Fruit fly (Drosophila melanogaster) whole organism, embryonic: ENCODE data around the gene holn1.
A peak's percentile ranks its signal among the peaks of the same experiment; 100 is the strongest.

ENCODE experiments used
- Atf3 ChIP-seq: fragments of 200-800 bp; sonication (Bioruptor generic); optimal IDR thresholded peaks from 3 replicates; lab custom pipeline; 2016; ENCODE audit warnings: missing biosample characterization, missing genetic modification characterization
- Bteb2 ChIP-seq: fragments of 200-800 bp; sonication (Bioruptor generic); optimal IDR thresholded peaks from 2 replicates; lab custom pipeline; 2016; ENCODE audit warnings: missing biosample characterization, missing genetic modification characterization
- CG10147 ChIP-seq: fragments of 200-800 bp; sonication (Bioruptor generic); optimal IDR thresholded peaks from 2 replicates; lab custom pipeline; 2019; ENCODE audit warnings: missing biosample characterization, mild to moderate bottlenecking, missing genetic modification characterization, moderate library complexity
- CG10462 ChIP-seq: fragments of 200-800 bp; sonication (Bioruptor generic); optimal IDR thresholded peaks from 2 replicates; lab custom pipeline; 2016; ENCODE audit warnings: missing biosample characterization, missing genetic modification characterization
- CG10565 ChIP-seq: fragments of 200-800 bp; sonication (Bioruptor generic); optimal IDR thresholded peaks from 3 replicates; lab custom pipeline; 2016; ENCODE audit warnings: missing biosample characterization, mild to moderate bottlenecking, missing genetic modification characterization
- CG12769 ChIP-seq: fragments of 200-800 bp; sonication (Bioruptor generic); optimal IDR thresholded peaks from 2 replicates; lab custom pipeline; 2019; ENCODE audit warnings: missing biosample characterization, mild to moderate bottlenecking, missing genetic modification characterization, moderate library complexity
- CG14014 ChIP-seq: fragments of 200-800 bp; sonication (Bioruptor generic); IDR thresholded peaks from 2 replicates; pipeline ENCODE4 v1.3.6; 2022; ENCODE audit warnings: missing biosample characterization, missing genetic modification characterization
- CG15514 ChIP-seq: fragments of 200-800 bp; sonication (Bioruptor generic); optimal IDR thresholded peaks from 3 replicates; lab custom pipeline; 2017; ENCODE audit warnings: missing biosample characterization, missing genetic modification characterization, mild to moderate bottlenecking, moderate library complexity, missing genetic modification reagents
- CG16815 ChIP-seq: fragments of 200-800 bp; sonication (Bioruptor generic); optimal IDR thresholded peaks from 3 replicates; lab custom pipeline; 2017; ENCODE audit warnings: missing biosample characterization, mild to moderate bottlenecking, missing genetic modification characterization
- CG17361 ChIP-seq: fragments of 200-800 bp; sonication (Bioruptor generic); IDR thresholded peaks from 3 replicates; pipeline ENCODE4 v1.3.6; 2022; ENCODE audit warnings: missing biosample characterization, missing genetic modification characterization
- CG17802 ChIP-seq: fragments of 200-800 bp; sonication (Bioruptor generic); optimal IDR thresholded peaks from 2 replicates; lab custom pipeline; 2018; ENCODE audit warnings: missing biosample characterization, mild to moderate bottlenecking, missing genetic modification characterization, moderate library complexity
- CG2116 ChIP-seq: fragments of 200-800 bp; sonication (Bioruptor generic); optimal IDR thresholded peaks from 3 replicates; lab custom pipeline; 2018; ENCODE audit warnings: missing biosample characterization, mild to moderate bottlenecking, missing genetic modification characterization
- CG2202 ChIP-seq: fragments of 200-800 bp; sonication (Bioruptor generic); optimal IDR thresholded peaks from 2 replicates; lab custom pipeline; 2018; ENCODE audit warnings: missing biosample characterization, mild to moderate bottlenecking, missing genetic modification characterization
- CG31224 ChIP-seq: fragments of 200-800 bp; sonication (Bioruptor generic); IDR thresholded peaks from 2 replicates; pipeline ENCODE4 v1.3.6; 2022; ENCODE audit warnings: missing biosample characterization, missing genetic modification characterization
- CG3163 ChIP-seq: fragments of 200-800 bp; sonication (Bioruptor generic); optimal IDR thresholded peaks from 3 replicates; lab custom pipeline; 2016; ENCODE audit warnings: missing biosample characterization, missing genetic modification characterization
- CG3838 ChIP-seq: fragments of 200-800 bp; sonication (Bioruptor generic); optimal IDR thresholded peaks from 3 replicates; lab custom pipeline; 2016; ENCODE audit warnings: missing biosample characterization, missing genetic modification characterization
- CG4404 ChIP-seq: fragments of 200-800 bp; sonication (Bioruptor generic); IDR thresholded peaks from 2 replicates; pipeline ENCODE4 v1.3.6; 2022; ENCODE audit warnings: missing biosample characterization, missing genetic modification characterization
- CG6854 ChIP-seq: fragments of 200-800 bp; sonication (Bioruptor generic); optimal IDR thresholded peaks from 3 replicates; lab custom pipeline; 2017; ENCODE audit warnings: missing biosample characterization, mild to moderate bottlenecking, missing genetic modification characterization
- CG7839 ChIP-seq: fragments of 200-800 bp; sonication (Bioruptor generic); optimal IDR thresholded peaks from 3 replicates; lab custom pipeline; 2018; ENCODE audit warnings: missing biosample characterization, mild to moderate bottlenecking, missing genetic modification characterization, moderate library complexity
- CG8281 ChIP-seq: fragments of 200-800 bp; sonication (Bioruptor generic); optimal IDR thresholded peaks from 2 replicates; lab custom pipeline; 2018; ENCODE audit warnings: missing biosample characterization, mild to moderate bottlenecking, missing genetic modification characterization, moderate library complexity
- Dad ChIP-seq: fragments of 200-800 bp; sonication (Bioruptor generic); optimal IDR thresholded peaks from 3 replicates; lab custom pipeline; 2016; ENCODE audit warnings: missing biosample characterization, missing genetic modification characterization
- Dp ChIP-seq: fragments of 200-800 bp; sonication (Bioruptor generic); optimal IDR thresholded peaks from 2 replicates; lab custom pipeline; 2018; ENCODE audit warnings: missing biosample characterization, mild to moderate bottlenecking, missing genetic modification characterization, moderate library complexity
- HHEX ChIP-seq: fragments of 200-800 bp; sonication (Bioruptor generic); optimal IDR thresholded peaks from 3 replicates; lab custom pipeline; 2017; ENCODE audit warnings: missing biosample characterization, mild to moderate bottlenecking, missing genetic modification characterization, missing genetic modification reagents
- Hmx ChIP-seq: fragments of 200-800 bp; sonication (Bioruptor generic); optimal IDR thresholded peaks from 2 replicates; lab custom pipeline; 2016; ENCODE audit warnings: missing biosample characterization, missing genetic modification characterization
- Hr51 ChIP-seq, 2 experiments: fragments of 200-800 bp; sonication (Bioruptor generic); optimal IDR thresholded peaks; 2 replicates in 1 of 2; 3 replicates in 1 of 2; lab custom pipeline; 2016 to 2018; ENCODE audit warnings: missing biosample characterization in 2 of 2, missing genetic modification characterization in 2 of 2, mild to moderate bottlenecking in 1 of 2, moderate library complexity in 1 of 2
- MBD-R2 ChIP-seq: fragments of 200-800 bp; sonication (Bioruptor generic); IDR thresholded peaks from 2 replicates; pipeline ENCODE4 v1.3.6; 2022; ENCODE audit warnings: missing biosample characterization, missing genetic modification characterization
- NfI ChIP-seq: fragments of 200-800 bp; sonication (Bioruptor generic); optimal IDR thresholded peaks from 3 replicates; lab custom pipeline; 2018; ENCODE audit warnings: missing biosample characterization, mild to moderate bottlenecking, missing genetic modification characterization, moderate library complexity
- Optix ChIP-seq: fragments of 200-800 bp; sonication (Bioruptor generic); IDR thresholded peaks from 3 replicates; pipeline ENCODE4 v1.3.6; 2022; ENCODE audit warnings: missing biosample characterization, missing genetic modification characterization
- Side ChIP-seq: fragments of 200-800 bp; sonication (Bioruptor generic); optimal IDR thresholded peaks from 2 replicates; lab custom pipeline; 2016; ENCODE audit warnings: missing biosample characterization, missing genetic modification characterization
- ab ChIP-seq: fragments of 200-800 bp; sonication (Bioruptor generic); optimal IDR thresholded peaks from 2 replicates; lab custom pipeline; 2016; ENCODE audit warnings: missing biosample characterization, missing genetic modification characterization
- bsh ChIP-seq, 2 experiments: fragments of 200-800 bp; sonication (Bioruptor generic); optimal IDR thresholded peaks; 2 replicates each; lab custom pipeline; 2017 to 2018; ENCODE audit warnings: mild to moderate bottlenecking in 2 of 2, missing biosample characterization in 2 of 2, missing genetic modification characterization in 2 of 2, moderate library complexity in 1 of 2
- croc ChIP-seq: fragments of 200-800 bp; sonication (Bioruptor generic); conservative IDR thresholded peaks from 3 replicates; pipeline ENCODE4 v1.3.6; 2022; ENCODE audit warnings: missing biosample characterization, missing genetic modification characterization
- cwo ChIP-seq: fragments of 200-800 bp; sonication (Bioruptor generic); optimal IDR thresholded peaks from 3 replicates; lab custom pipeline; 2017; ENCODE audit warnings: missing biosample characterization, missing genetic modification characterization, mild to moderate bottlenecking, moderate library complexity, missing genetic modification reagents
- danr ChIP-seq: fragments of 200-800 bp; sonication (Bioruptor generic); IDR thresholded peaks from 2 replicates; pipeline ENCODE4 v1.3.6; 2022; ENCODE audit warnings: missing biosample characterization, missing genetic modification characterization
- disco-r ChIP-seq: fragments of 200-800 bp; sonication (Bioruptor generic); optimal IDR thresholded peaks from 2 replicates; lab custom pipeline; 2016; ENCODE audit warnings: missing biosample characterization, missing genetic modification characterization
- exex ChIP-seq: fragments of 200-800 bp; sonication (Bioruptor generic); optimal IDR thresholded peaks from 4 replicates; lab custom pipeline; 2018; ENCODE audit warnings: missing biosample characterization, mild to moderate bottlenecking, missing genetic modification characterization, moderate library complexity
- gfzf ChIP-seq: fragments of 200-800 bp; sonication (Bioruptor generic); optimal IDR thresholded peaks from 2 replicates; lab custom pipeline; 2016; ENCODE audit warnings: missing biosample characterization, mild to moderate bottlenecking, missing genetic modification characterization, moderate library complexity
- hth ChIP-seq: fragments of >200 bp; optimal IDR thresholded peaks from 2 replicates; lab custom pipeline; 2017; ENCODE audit warnings: inconsistent platforms
- ind ChIP-seq: fragments of 200-800 bp; sonication (Bioruptor generic); optimal IDR thresholded peaks from 3 replicates; lab custom pipeline; 2016; ENCODE audit warnings: missing biosample characterization, missing genetic modification characterization
- jumu ChIP-seq: fragments of 200-800 bp; sonication (Bioruptor generic); optimal IDR thresholded peaks from 3 replicates; lab custom pipeline; 2016; ENCODE audit warnings: missing biosample characterization, missing genetic modification characterization
- knrl ChIP-seq: fragments of 200-800 bp; sonication (Bioruptor generic); IDR thresholded peaks from 3 replicates; pipeline ENCODE4 v1.3.6; 2022; ENCODE audit warnings: missing biosample characterization, missing genetic modification characterization; ENCODE audit not compliant: partially characterized antibody
- lbe ChIP-seq: fragments of 200-800 bp; sonication (Bioruptor generic); optimal IDR thresholded peaks from 2 replicates; lab custom pipeline; 2016; ENCODE audit warnings: missing biosample characterization, mild to moderate bottlenecking, missing genetic modification characterization
- lilli ChIP-seq: fragments of 200-800 bp; sonication (Bioruptor generic); optimal IDR thresholded peaks from 3 replicates; lab custom pipeline; 2016; ENCODE audit warnings: missing biosample characterization, missing genetic modification characterization
- peb ChIP-seq: fragments of 200-800 bp; sonication (Bioruptor generic); IDR thresholded peaks from 2 replicates; pipeline ENCODE4 v1.3.6; 2022; ENCODE audit warnings: missing biosample characterization, missing genetic modification characterization
- pfk ChIP-seq: fragments of 200-800 bp; sonication (Bioruptor generic); optimal IDR thresholded peaks from 2 replicates; lab custom pipeline; 2018; ENCODE audit warnings: missing biosample characterization, mild to moderate bottlenecking, missing genetic modification characterization, moderate library complexity
- sob ChIP-seq: fragments of 200-800 bp; sonication (Bioruptor generic); IDR thresholded peaks from 2 replicates; pipeline ENCODE4 v1.3.6; 2022; ENCODE audit warnings: missing biosample characterization, missing genetic modification characterization
- tin ChIP-seq: fragments of 200-800 bp; sonication (Bioruptor generic); optimal IDR thresholded peaks from 3 replicates; lab custom pipeline; 2016; ENCODE audit warnings: missing biosample characterization, missing genetic modification characterization
- unpg ChIP-seq: fragments of 200-800 bp; sonication (Bioruptor generic); optimal IDR thresholded peaks from 3 replicates; lab custom pipeline; 2018; ENCODE audit warnings: missing biosample characterization, mild to moderate bottlenecking, missing genetic modification characterization, moderate library complexity
- vvl ChIP-seq: fragments of 200-800 bp; sonication (Bioruptor generic); IDR thresholded peaks from 2 replicates; pipeline ENCODE4 v1.3.6; 2022; ENCODE audit warnings: missing biosample characterization, missing genetic modification characterization
- wek ChIP-seq: fragments of 200-800 bp; sonication (Bioruptor generic); optimal IDR thresholded peaks from 3 replicates; lab custom pipeline; 2018; ENCODE audit warnings: missing biosample characterization, mild to moderate bottlenecking, missing genetic modification characterization, moderate library complexity

The holn1 gene

dm6 chr2L:10386208-10386805 is 49.5 kb upstream of the holn1 start, which contains the start of the genes Cdk1 and mRpS7 (continued):
- TF ChIP-seq Atf3: peak; percentile 68
- peak; percentile 40 for TF ChIP-seq HHEX (GFP tag; lab: Kevin White, UChicago)
- peak; percentile 76 for TF ChIP-seq NfI
- TF ChIP-seq Hr51 (GFP tag; optimal IDR thresholded peaks at IDR 0.05; lab: Kevin White, UChicago): peak; percentile 4 to 81
- peak in 1 of 2 experiments; percentile 75 for TF ChIP-seq bsh (GFP tag; optimal IDR thresholded peaks at IDR 0.05; lab: Kevin White, UChicago)
- peak; percentile 37 for TF ChIP-seq Hmx
- TF ChIP-seq CG2202 (tag; lab: Kevin White, UChicago): no peak
- TF ChIP-seq tin (GFP tag; lab: Kevin White, UChicago): peak; percentile 66
- TF ChIP-seq CG3838 (GFP tag; lab: Kevin White, UChicago): peak; percentile 63
- TF ChIP-seq lilli (GFP tag; lab: Kevin White, UChicago): peak; percentile 71
- peak; percentile 21 for TF ChIP-seq Dad (GFP tag; lab: Kevin White, UChicago)
- TF ChIP-seq gfzf (GFP tag; lab: Kevin White, UChicago): peak; percentile 26
- no peak for TF ChIP-seq Optix
- no peak for TF ChIP-seq knrl
- peak; percentile 8 for TF ChIP-seq CG3163 (GFP tag; lab: Kevin White, UChicago)
- TF ChIP-seq CG10462 (GFP tag; lab: Kevin White, UChicago): peak; percentile 46
- peak; percentile 33 for TF ChIP-seq jumu
- peak; percentile 57 for TF ChIP-seq wek (GFP tag; lab: Kevin White, UChicago)
- peak; percentile 51 for TF ChIP-seq CG16815 (GFP tag; lab: Kevin White, UChicago)
- TF ChIP-seq ab: no peak
- TF ChIP-seq hth (lab: Kevin White, UChicago): no peak
- no peak for TF ChIP-seq CG8281 (tag; lab: Kevin White, UChicago)
- TF ChIP-seq danr (GFP tag; lab: Robert Waterston, UW): no peak
- TF ChIP-seq CG10565 (GFP tag; lab: Kevin White, UChicago): peak; percentile 52
- TF ChIP-seq pfk: peak; percentile 90
- peak; percentile 18 for TF ChIP-seq disco-r (GFP tag; lab: Kevin White, UChicago)
- TF ChIP-seq CG7839: peak; percentile 86
- peak; percentile 3 for TF ChIP-seq CG6854 (GFP tag; lab: Kevin White, UChicago)
- peak; percentile 39; the same call in 1 of the 2 replicates for TF ChIP-seq CG31224
- TF ChIP-seq CG14014 (GFP tag; lab: Robert Waterston, UW): peak; percentile 70
- TF ChIP-seq CG10147 (GFP tag; lab: Kevin White, UChicago): peak; percentile 66
- peak; percentile 54; the same call in 1 of the 2 replicates for TF ChIP-seq sob (GFP tag; lab: Robert Waterston, UW)
- TF ChIP-seq CG12769 (tag; lab: Kevin White, UChicago): no peak
- peak; percentile 79 for TF ChIP-seq unpg (GFP tag; lab: Kevin White, UChicago)
- peak; percentile 18 for TF ChIP-seq Side (GFP tag; lab: Kevin White, UChicago)
- peak; percentile 74 for TF ChIP-seq Dp (GFP tag; lab: Kevin White, UChicago)
- 0 out of 2 replicates have a peak, but pooled peaks have one; percentile 18 for TF ChIP-seq MBD-R2 (GFP tag; lab: Robert Waterston, UW)
- TF ChIP-seq CG15514 (GFP tag; lab: Kevin White, UChicago): peak; percentile 68
- TF ChIP-seq CG4404 (GFP tag; lab: Robert Waterston, UW): peak; percentile 48
- peak; percentile 77 for TF ChIP-seq vvl (GFP tag; lab: Robert Waterston, UW)
- peak; percentile 84 for TF ChIP-seq CG2116 (GFP tag; lab: Kevin White, UChicago)
- TF ChIP-seq lbe (GFP tag; lab: Kevin White, UChicago): no peak
- TF ChIP-seq CG17802: peak; percentile 85
- TF ChIP-seq exex (tag; lab: Kevin White, UChicago): peak; percentile 39
- TF ChIP-seq Bteb2 (GFP tag; lab: Kevin White, UChicago): peak; percentile 69
- TF ChIP-seq cwo (GFP tag; lab: Kevin White, UChicago): peak; percentile 44
- TF ChIP-seq ind: peak; percentile 77
- TF ChIP-seq croc (GFP tag; lab: Robert Waterston, UW): peak; percentile 57
- peak; percentile 92 for TF ChIP-seq CG17361
- TF ChIP-seq peb (GFP tag; lab: Robert Waterston, UW): no peak
